Fruit fly (Drosophila melanogaster) whole organism, embryonic: ENCODE measurements around the gene foi.

Experiments used
- Awh ChIP-seq: fragments of 200-800 bp; sonication (Bioruptor generic); IDR thresholded peaks from 2 replicates; pipeline ENCODE4, ENCODE4 v1.3.6; 2022; ENCODE audit warnings: missing biosample characterization, missing genetic modification characterization
- B-H2 ChIP-seq: fragments of 200-800 bp; sonication (Bioruptor generic); optimal IDR thresholded peaks from 2 replicates; lab custom pipeline; 2018; ENCODE audit warnings: missing biosample characterization, mild to moderate bottlenecking, missing genetic modification characterization
- CG10321 ChIP-seq: fragments of 200-800 bp; sonication (Bioruptor generic); IDR thresholded peaks from 2 replicates; pipeline ENCODE4 v1.3.6; 2022; ENCODE audit warnings: missing biosample characterization, missing genetic modification characterization
- CG1233 ChIP-seq: fragments of 200-800 bp; sonication (Bioruptor generic); optimal IDR thresholded peaks from 4 replicates; lab custom pipeline; 2018; ENCODE audit warnings: missing biosample characterization, mild to moderate bottlenecking, missing genetic modification characterization
- CG12659 ChIP-seq: fragments of 200-800 bp; sonication (Bioruptor generic); optimal IDR thresholded peaks from 3 replicates; lab custom pipeline; 2017; ENCODE audit warnings: mild to moderate bottlenecking, missing biosample characterization, missing genetic modification reagents, missing genetic modification characterization
- CG14710 ChIP-seq: fragments of 200-800 bp; sonication (Bioruptor generic); optimal IDR thresholded peaks from 3 replicates; lab custom pipeline; 2019; ENCODE audit warnings: missing biosample characterization, mild to moderate bottlenecking, missing genetic modification characterization, moderate library complexity
- CG15696 ChIP-seq: fragments of 200-800 bp; sonication (Bioruptor generic); optimal IDR thresholded peaks from 2 replicates; lab custom pipeline; 2019; ENCODE audit warnings: missing biosample characterization, mild to moderate bottlenecking, missing genetic modification characterization, moderate library complexity
- CG16813 ChIP-seq: fragments of 200-800 bp; sonication (Bioruptor generic); IDR thresholded peaks from 3 replicates; pipeline ENCODE4 v1.3.6; 2022; ENCODE audit warnings: missing biosample characterization, missing genetic modification characterization; ENCODE audit not compliant: partially characterized antibody
- CG16863 ChIP-seq: fragments of 200-800 bp; sonication (Bioruptor generic); optimal IDR thresholded peaks from 3 replicates; lab custom pipeline; 2016; ENCODE audit warnings: missing biosample characterization, missing genetic modification characterization
- CG2120 ChIP-seq: fragments of 200-800 bp; sonication (Bioruptor generic); optimal IDR thresholded peaks from 3 replicates; lab custom pipeline; 2016; ENCODE audit warnings: missing biosample characterization, missing genetic modification characterization
- CG2889 ChIP-seq: fragments of 200-800 bp; sonication (Bioruptor generic); IDR thresholded peaks from 3 replicates; pipeline ENCODE4 v1.3.6; 2022; ENCODE audit warnings: missing biosample characterization, missing genetic modification characterization
- CG31441 ChIP-seq: fragments of 200-800 bp; sonication (Bioruptor generic); IDR thresholded peaks from 2 replicates; pipeline ENCODE4 v1.3.6; 2022; ENCODE audit warnings: missing biosample characterization, missing genetic modification characterization
- CG3163 ChIP-seq: fragments of 200-800 bp; sonication (Bioruptor generic); optimal IDR thresholded peaks from 3 replicates; lab custom pipeline; 2016; ENCODE audit warnings: missing biosample characterization, missing genetic modification characterization
- CG32772 ChIP-seq: fragments of 200-800 bp; sonication (Bioruptor generic); IDR thresholded peaks from 2 replicates; pipeline ENCODE4 v1.3.6; 2022; ENCODE audit warnings: missing biosample characterization, missing genetic modification characterization
- CG3995 ChIP-seq: fragments of 200-800 bp; sonication (Bioruptor generic); optimal IDR thresholded peaks from 3 replicates; lab custom pipeline; 2016; ENCODE audit warnings: missing biosample characterization, missing genetic modification characterization
- CG4328 ChIP-seq: fragments of 200-800 bp; sonication (Bioruptor generic); optimal IDR thresholded peaks from 3 replicates; lab custom pipeline; 2017; ENCODE audit warnings: missing biosample characterization, missing genetic modification reagents, missing genetic modification characterization
- CG4730 ChIP-seq: fragments of 200-800 bp; sonication (Bioruptor generic); IDR thresholded peaks from 2 replicates; pipeline ENCODE4 v1.3.6; 2022; ENCODE audit warnings: missing biosample characterization, missing genetic modification characterization
- CG7963 ChIP-seq: fragments of 200-800 bp; sonication (Bioruptor generic); IDR thresholded peaks from 3 replicates; pipeline ENCODE4 v1.3.6; 2022; ENCODE audit warnings: missing biosample characterization, missing genetic modification characterization; ENCODE audit not compliant: partially characterized antibody
- CG8944 ChIP-seq: fragments of 200-800 bp; sonication (Bioruptor generic); optimal IDR thresholded peaks from 3 replicates; lab custom pipeline; 2016; ENCODE audit warnings: missing biosample characterization, missing genetic modification characterization
- CG9437 ChIP-seq: fragments of 200-800 bp; sonication (Bioruptor generic); optimal IDR thresholded peaks from 2 replicates; lab custom pipeline; 2018; ENCODE audit warnings: missing biosample characterization, mild to moderate bottlenecking, missing genetic modification characterization
- CG9609 ChIP-seq: fragments of 200-800 bp; sonication (Bioruptor generic); optimal IDR thresholded peaks from 3 replicates; lab custom pipeline; 2016; ENCODE audit warnings: missing biosample characterization, missing genetic modification characterization
- CG9817 ChIP-seq: fragments of 200-800 bp; sonication (Bioruptor generic); optimal IDR thresholded peaks from 2 replicates; lab custom pipeline; 2018; ENCODE audit warnings: missing biosample characterization, mild to moderate bottlenecking, missing genetic modification characterization, moderate library complexity
- CrebB ChIP-seq: fragments of 200-800 bp; sonication (Bioruptor generic); optimal IDR thresholded peaks from 3 replicates; lab custom pipeline; 2018; ENCODE audit warnings: missing biosample characterization, mild to moderate bottlenecking, missing genetic modification characterization
- Dek ChIP-seq: fragments of 200-800 bp; sonication (Bioruptor generic); optimal IDR thresholded peaks from 3 replicates; lab custom pipeline; 2019; ENCODE audit warnings: missing biosample characterization, mild to moderate bottlenecking, missing genetic modification characterization, moderate library complexity
- Doc2 ChIP-seq: fragments of 200-800 bp; sonication (Bioruptor generic); IDR thresholded peaks from 2 replicates; pipeline ENCODE4 v1.3.6; 2022; ENCODE audit warnings: missing biosample characterization, missing genetic modification characterization
- Dp ChIP-seq: fragments of 200-800 bp; sonication (Bioruptor generic); optimal IDR thresholded peaks from 2 replicates; lab custom pipeline; 2018; ENCODE audit warnings: missing biosample characterization, mild to moderate bottlenecking, missing genetic modification characterization, moderate library complexity
- H15 ChIP-seq: fragments of 200-800 bp; sonication (Bioruptor generic); IDR thresholded peaks from 3 replicates; pipeline ENCODE4 v1.3.6; 2022; ENCODE audit warnings: missing biosample characterization, missing genetic modification characterization
- HmgD ChIP-seq: fragments of 200-800 bp; sonication (Bioruptor generic); optimal IDR thresholded peaks from 3 replicates; lab custom pipeline; 2016; ENCODE audit warnings: missing biosample characterization, missing genetic modification characterization
- Neu2 ChIP-seq: fragments of 200-800 bp; sonication (Bioruptor generic); optimal IDR thresholded peaks from 3 replicates; lab custom pipeline; 2016; ENCODE audit warnings: missing biosample characterization, missing genetic modification characterization, borderline replicate concordance
- Ptx1 ChIP-seq: fragments of 200-800 bp; sonication (Bioruptor generic); IDR thresholded peaks from 2 replicates; pipeline ENCODE4 v1.3.6; 2022; ENCODE audit warnings: missing biosample characterization, missing genetic modification characterization
- Sox100B ChIP-seq: fragments of 200-800 bp; sonication (Bioruptor generic); optimal IDR thresholded peaks from 3 replicates; lab custom pipeline; 2018; ENCODE audit warnings: missing biosample characterization, mild to moderate bottlenecking, missing genetic modification characterization
- Ssrp ChIP-seq: fragments of 200-800 bp; sonication (Bioruptor generic); optimal IDR thresholded peaks from 2 replicates; lab custom pipeline; 2018; ENCODE audit warnings: missing biosample characterization, mild to moderate bottlenecking, missing genetic modification characterization, moderate library complexity
- Trl ChIP-seq, 3 experiments: fragments of >200 bp in 2 of 3; fragments of 200-800 bp in 1 of 3; sonication (Bioruptor generic) in 1 of 3; optimal IDR thresholded peaks; 2 replicates in 1 of 3; 3 replicates in 2 of 3; lab custom pipeline; 2016 to 2017; ENCODE audit warnings: missing biosample characterization in 1 of 3, missing genetic modification characterization in 1 of 3
- ab ChIP-seq: fragments of 200-800 bp; sonication (Bioruptor generic); optimal IDR thresholded peaks from 2 replicates; lab custom pipeline; 2016; ENCODE audit warnings: missing biosample characterization, missing genetic modification characterization
- al ChIP-seq: fragments of 200-800 bp; sonication (Bioruptor generic); IDR thresholded peaks from 2 replicates; pipeline ENCODE4 v1.3.6; 2022; ENCODE audit warnings: missing biosample characterization, missing genetic modification characterization
- dm ChIP-seq: fragments of 200-800 bp; sonication (Bioruptor generic); optimal IDR thresholded peaks from 3 replicates; lab custom pipeline; 2016; ENCODE audit warnings: missing biosample characterization, missing genetic modification characterization
- dmrt99B ChIP-seq: fragments of 200-800 bp; sonication (Bioruptor generic); optimal IDR thresholded peaks from 2 replicates; lab custom pipeline; 2018; ENCODE audit warnings: missing biosample characterization, mild to moderate bottlenecking, missing genetic modification characterization, moderate library complexity
- fu2 ChIP-seq: fragments of 200-800 bp; sonication (Bioruptor generic); optimal IDR thresholded peaks from 2 replicates; lab custom pipeline; 2016; ENCODE audit warnings: missing biosample characterization, missing genetic modification characterization
- grau ChIP-seq: fragments of 200-800 bp; optimal IDR thresholded peaks from 3 replicates; lab custom pipeline; 2019; ENCODE audit warnings: missing biosample characterization, mild to moderate bottlenecking, missing genetic modification characterization, moderate library complexity
- kni ChIP-seq: fragments of 200-800 bp; sonication (Bioruptor generic); optimal IDR thresholded peaks from 3 replicates; lab custom pipeline; 2017; ENCODE audit warnings: mild to moderate bottlenecking, missing biosample characterization, missing genetic modification reagents, missing genetic modification characterization
- knrl ChIP-seq: fragments of 200-800 bp; sonication (Bioruptor generic); IDR thresholded peaks from 3 replicates; pipeline ENCODE4 v1.3.6; 2022; ENCODE audit warnings: missing biosample characterization, missing genetic modification characterization; ENCODE audit not compliant: partially characterized antibody
- lola ChIP-seq, 3 experiments: fragments of >200 bp in 2 of 3; fragments of 200-800 bp in 1 of 3; sonication (Bioruptor generic) in 1 of 3; optimal IDR thresholded peaks; 2 replicates each; lab custom pipeline; 2017 to 2019; ENCODE audit warnings: missing biosample characterization in 3 of 3, missing genetic modification characterization in 3 of 3, mild to moderate bottlenecking in 1 of 3, moderate library complexity in 1 of 3
- nom ChIP-seq: fragments of 200-800 bp; sonication (Bioruptor generic); optimal IDR thresholded peaks from 2 replicates; lab custom pipeline; 2017; ENCODE audit warnings: missing biosample characterization, missing genetic modification characterization, mild to moderate bottlenecking, moderate library complexity, missing genetic modification reagents
- oc ChIP-seq: fragments of 200-800 bp; sonication (Bioruptor generic); optimal IDR thresholded peaks from 2 replicates; lab custom pipeline; 2018; ENCODE audit warnings: missing biosample characterization, mild to moderate bottlenecking, missing genetic modification characterization, moderate library complexity
- pan ChIP-seq, 4 experiments: fragments of >200 bp in 3 of 4; fragments of 200-800 bp in 1 of 4; sonication (Bioruptor generic) in 1 of 4; optimal IDR thresholded peaks in 3 of 4; IDR thresholded peaks in 1 of 4; 2 replicates each; pipeline versions ENCODE4 v1.3.6 to Lab custom; 2017 to 2022; ENCODE audit warnings: missing biosample characterization in 2 of 4, missing genetic modification characterization in 2 of 4, mixed read lengths in 1 of 4
- row ChIP-seq: fragments of 200-800 bp; sonication (Bioruptor generic); IDR thresholded peaks from 3 replicates; pipeline ENCODE4 v1.3.6; 2022; ENCODE audit warnings: missing biosample characterization, missing genetic modification characterization
- sens-2 ChIP-seq: fragments of 200-800 bp; sonication (Bioruptor generic); IDR thresholded peaks from 2 replicates; pipeline ENCODE4 v1.3.6; 2022; ENCODE audit warnings: missing biosample characterization, missing genetic modification characterization
- stc ChIP-seq: fragments of 200-800 bp; sonication (Bioruptor generic); IDR thresholded peaks from 2 replicates; pipeline ENCODE4 v1.3.6; 2022; ENCODE audit warnings: missing biosample characterization, missing genetic modification characterization
- vvl ChIP-seq: fragments of 200-800 bp; sonication (Bioruptor generic); IDR thresholded peaks from 2 replicates; pipeline ENCODE4 v1.3.6; 2022; ENCODE audit warnings: missing biosample characterization, missing genetic modification characterization

The foi gene

dm6 chr3L:8547104-8547523 lies 22.1 kb downstream of the foi start (continued):
- TF ChIP-seq dm (GFP tag; lab: Kevin White, UChicago) = peak; percentile 18
- TF ChIP-seq fu2 (GFP tag; lab: Kevin White, UChicago) = peak; percentile 61
- TF ChIP-seq HmgD = no peak
- TF ChIP-seq oc (tag; lab: Kevin White, UChicago) = peak; percentile 85
- TF ChIP-seq CG2120 (GFP tag; lab: Kevin White, UChicago) = peak; percentile 91
- no peak for TF ChIP-seq kni (GFP tag; lab: Kevin White, UChicago)
- peak; percentile 39 for TF ChIP-seq CG9609 (GFP tag; lab: Kevin White, UChicago)
- peak; percentile 88 for TF ChIP-seq CG1233 (GFP tag; lab: Kevin White, UChicago)
- TF ChIP-seq CG14710 = peak; percentile 75
- peak; percentile 58; the same call in 1 of the 3 replicates for TF ChIP-seq CG2889
- peak; percentile 69 for TF ChIP-seq CG4730 (GFP tag; lab: Robert Waterston, UW)
- TF ChIP-seq B-H2 (GFP tag; lab: Kevin White, UChicago) = peak; percentile 53
- TF ChIP-seq pan (optimal IDR thresholded peaks at IDR 0.05; lab: Kevin White, UChicago) = no peak
- TF ChIP-seq pan (GFP tag; optimal IDR thresholded peaks at IDR 0.05 in 1 of 2, IDR thresholded peaks at IDR 0.05 in 1 of 2) = peak in 1 of 2 experiments; percentile 87
- TF ChIP-seq CG16863 (GFP tag; lab: Kevin White, UChicago) = peak; percentile 75
- peak; percentile 70 for TF ChIP-seq CG15696 (tag; lab: Kevin White, UChicago)
- peak; percentile 55 for TF ChIP-seq CG10321 (GFP tag; lab: Robert Waterston, UW)
- 0 out of 2 replicates have a peak, but pooled peaks have one; percentile 36 for TF ChIP-seq sens-2 (GFP tag; lab: Robert Waterston, UW)
- TF ChIP-seq H15 (GFP tag; lab: Robert Waterston, UW) = peak; percentile 78
- TF ChIP-seq Sox100B (GFP tag; lab: Kevin White, UChicago) = peak; percentile 87
- TF ChIP-seq Trl (optimal IDR thresholded peaks at IDR 0.05; lab: Kevin White, UChicago) = no peak
- TF ChIP-seq Trl (GFP tag; optimal IDR thresholded peaks at IDR 0.05; lab: Kevin White, UChicago) = peak; percentile 70
- peak; percentile 92 for TF ChIP-seq dmrt99B (tag; lab: Kevin White, UChicago)
- TF ChIP-seq CG7963 (GFP tag; lab: Robert Waterston, UW) = no peak
- peak; percentile 88 for TF ChIP-seq vvl (GFP tag; lab: Robert Waterston, UW)
- peak; percentile 74 for TF ChIP-seq CG32772 (GFP tag; lab: Robert Waterston, UW)
- peak; percentile 66 for TF ChIP-seq CG8944 (GFP tag; lab: Kevin White, UChicago)
- no peak for TF ChIP-seq CG16813 (GFP tag; lab: Robert Waterston, UW)
- no peak for TF ChIP-seq Doc2
- TF ChIP-seq ab = peak; percentile 13
- peak; percentile 67 for TF ChIP-seq CrebB (tag; lab: Kevin White, UChicago)
- no peak for TF ChIP-seq CG3163 (GFP tag; lab: Kevin White, UChicago)
- peak; percentile 77 for TF ChIP-seq CG4328 (GFP tag; lab: Kevin White, UChicago)
- peak; percentile 64; the same call in 1 of the 2 replicates for TF ChIP-seq Awh (GFP tag; lab: Robert Waterston, UW)
- peak; percentile 88 for TF ChIP-seq CG31441 (GFP tag; lab: Robert Waterston, UW)
- peak; percentile 90 for TF ChIP-seq Dek (tag; lab: Kevin White, UChicago)
- TF ChIP-seq CG9817 (tag; lab: Kevin White, UChicago) = peak; percentile 90
- peak; percentile 57 for TF ChIP-seq CG3995 (GFP tag; lab: Kevin White, UChicago)
- peak in 1 of 3 experiments; percentile 76 for TF ChIP-seq lola (GFP tag; optimal IDR thresholded peaks at IDR 0.05; lab: Kevin White, UChicago)
- peak; percentile 85 for TF ChIP-seq al (GFP tag; lab: Robert Waterston, UW)
- TF ChIP-seq row (GFP tag; lab: Robert Waterston, UW) = peak; percentile 86
- TF ChIP-seq Ptx1 = peak; percentile 92
- no peak for TF ChIP-seq Dp (GFP tag; lab: Kevin White, UChicago)
- TF ChIP-seq CG9437 (GFP tag; lab: Kevin White, UChicago) = peak; percentile 79
- peak; percentile 77 for TF ChIP-seq stc
- TF ChIP-seq Ssrp (tag; lab: Kevin White, UChicago) = peak; percentile 88
- TF ChIP-seq knrl = no peak
- peak; percentile 91 for TF ChIP-seq grau (tag; lab: Kevin White, UChicago)
- TF ChIP-seq Neu2 (GFP tag; lab: Kevin White, UChicago) = no peak
- TF ChIP-seq CG12659 (GFP tag; lab: Kevin White, UChicago) = peak; percentile 93
- no peak for TF ChIP-seq nom
